Fruit fly (Drosophila melanogaster) whole organism, adult: ENCODE measurements around the gene CG15550.

Experiments
- CG11617 ChIP-seq: fragments of 200-800 bp; sonication (Bioruptor generic); optimal IDR thresholded peaks from 2 replicates; lab custom pipeline; 2017; ENCODE audit warnings: mild to moderate bottlenecking, missing biosample characterization, missing genetic modification reagents, missing genetic modification characterization
- CG12768 ChIP-seq: fragments of 200-800 bp; sonication (Bioruptor generic); optimal IDR thresholded peaks from 2 replicates; lab custom pipeline; 2017; ENCODE audit warnings: missing biosample characterization, missing genetic modification characterization, mild to moderate bottlenecking, moderate library complexity, missing genetic modification reagents
- CG14711 ChIP-seq: fragments of 200-800 bp; sonication (Bioruptor generic); optimal IDR thresholded peaks from 2 replicates; lab custom pipeline; 2018; ENCODE audit warnings: missing biosample characterization, mild to moderate bottlenecking, missing genetic modification characterization, moderate library complexity
- CG1620 ChIP-seq: fragments of 200-800 bp; sonication (Bioruptor generic); optimal IDR thresholded peaks from 2 replicates; lab custom pipeline; 2016; ENCODE audit warnings: missing biosample characterization, missing genetic modification characterization
- CG33017 ChIP-seq: fragments of 200-800 bp; sonication (Bioruptor generic); optimal IDR thresholded peaks from 2 replicates; lab custom pipeline; 2018; ENCODE audit warnings: missing biosample characterization, mild to moderate bottlenecking, missing genetic modification characterization, moderate library complexity
- CG5204 ChIP-seq: fragments of 200-800 bp; sonication (Bioruptor generic); optimal IDR thresholded peaks from 2 replicates; lab custom pipeline; 2016; ENCODE audit warnings: missing biosample characterization, missing genetic modification characterization
- CG7045 ChIP-seq: fragments of 200-800 bp; sonication (Bioruptor generic); optimal IDR thresholded peaks from 2 replicates; lab custom pipeline; 2017; ENCODE audit warnings: missing biosample characterization, mild to moderate bottlenecking, missing genetic modification characterization
- CG7101 ChIP-seq: fragments of 200-800 bp; sonication (Bioruptor generic); optimal IDR thresholded peaks from 2 replicates; lab custom pipeline; 2018; ENCODE audit warnings: missing biosample characterization, mild to moderate bottlenecking, missing genetic modification characterization, moderate library complexity
- Clk ChIP-seq: fragments of 200-800 bp; sonication (Bioruptor generic); optimal IDR thresholded peaks from 2 replicates; lab custom pipeline; 2017; ENCODE audit warnings: missing biosample characterization, missing genetic modification characterization
- Crg-1 ChIP-seq: fragments of 200-800 bp; sonication (Bioruptor generic); optimal IDR thresholded peaks from 2 replicates; lab custom pipeline; 2016; ENCODE audit warnings: missing biosample characterization, missing genetic modification characterization
- Hr96 ChIP-seq: fragments of 200-800 bp; sonication (Bioruptor generic); optimal IDR thresholded peaks from 2 replicates; lab custom pipeline; 2016; ENCODE audit warnings: missing biosample characterization, missing genetic modification characterization
- Mnt ChIP-seq: fragments of 200-800 bp; sonication (Bioruptor generic); optimal IDR thresholded peaks from 2 replicates; lab custom pipeline; 2016; ENCODE audit warnings: missing biosample characterization, mild to moderate bottlenecking, missing genetic modification characterization
- bab1 ChIP-seq: fragments of 200-800 bp; sonication (Bioruptor generic); optimal IDR thresholded peaks from 3 replicates; lab custom pipeline; 2019; ENCODE audit warnings: missing biosample characterization, mild to moderate bottlenecking, missing genetic modification characterization, moderate library complexity
- cic ChIP-seq: fragments of 200-800 bp; sonication (Bioruptor generic); optimal IDR thresholded peaks from 2 replicates; lab custom pipeline; 2017; ENCODE audit warnings: missing biosample characterization, mild to moderate bottlenecking, missing genetic modification characterization, moderate library complexity
- cnc ChIP-seq, 2 experiments: fragments of >200 bp; optimal IDR thresholded peaks; 2 replicates each; lab custom pipeline; 2017
- kay ChIP-seq: fragments of 200-800 bp; sonication (Bioruptor generic); peaks from one replicate; lab custom pipeline; 2016; ENCODE audit warnings: missing biosample characterization, missing genetic modification characterization, borderline replicate concordance
- ovo ChIP-seq: fragments of 200-800 bp; sonication (Bioruptor generic); optimal IDR thresholded peaks from 2 replicates; lab custom pipeline; 2016; ENCODE audit warnings: missing biosample characterization, missing genetic modification characterization
- pad ChIP-seq: fragments of 200-800 bp; sonication (Bioruptor generic); optimal IDR thresholded peaks from 3 replicates; lab custom pipeline; 2017; ENCODE audit warnings: missing biosample characterization, missing genetic modification characterization, mild to moderate bottlenecking, moderate library complexity, missing genetic modification reagents
- tj ChIP-seq: fragments of 200-800 bp; sonication (Bioruptor generic); optimal IDR thresholded peaks from 3 replicates; lab custom pipeline; 2017; ENCODE audit warnings: missing biosample characterization, mild to moderate bottlenecking, missing genetic modification characterization, moderate library complexity
- toe ChIP-seq: fragments of 200-800 bp; sonication (Bioruptor generic); optimal IDR thresholded peaks from 2 replicates; lab custom pipeline; 2016; ENCODE audit warnings: missing biosample characterization, missing genetic modification characterization

CG15550 gene

DNA sequence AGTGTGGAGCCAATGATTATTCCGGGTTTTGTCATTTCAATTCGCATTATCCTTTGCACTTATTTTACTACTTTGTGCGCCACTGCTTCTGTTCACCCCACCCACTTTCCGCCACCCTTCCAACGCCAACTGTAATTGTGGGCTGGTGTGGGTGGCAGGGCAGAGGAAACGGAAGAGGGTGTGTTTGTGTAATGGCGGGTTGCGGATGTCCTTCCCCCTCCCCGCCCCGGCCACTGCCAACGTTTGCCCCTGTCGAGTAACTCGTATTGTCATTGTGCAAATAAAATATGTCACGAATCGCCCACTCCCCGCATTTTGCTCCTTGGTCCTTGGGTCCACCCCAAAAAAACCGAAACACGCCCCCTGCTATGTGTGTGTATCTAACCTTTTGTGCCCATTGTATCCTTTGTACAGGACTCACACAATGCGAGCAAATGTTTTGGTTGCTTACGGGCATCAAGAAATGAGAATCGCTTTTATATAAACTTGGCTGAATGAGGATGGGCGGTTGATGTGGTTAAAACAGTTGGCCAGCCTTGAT lies 2.9 kb downstream of the CG15550 start:
- TF ChIP-seq bab1 (GFP tag; lab: Kevin White, UChicago) (no peak), CG33017 (tag; lab: Kevin White, UChicago) (no peak), Mnt (GFP tag; lab: Kevin White, UChicago) (no peak), toe (GFP tag; lab: Kevin White, UChicago) (no peak), cnc (optimal IDR thresholded peaks at IDR 0.05; lab: Kevin White, UChicago) (no peak), ovo (GFP tag; lab: Kevin White, UChicago) (no peak), Clk (GFP tag; lab: Kevin White, UChicago) (no peak), CG5204 (GFP tag; lab: Kevin White, UChicago) (no peak), Hr96 (no peak), CG7045 (GFP tag; lab: Kevin White, UChicago) (no peak), cic (GFP tag; lab: Kevin White, UChicago) (no peak), CG12768 (no peak), tj (GFP tag; lab: Kevin White, UChicago) (no peak), CG1620 (GFP tag; lab: Kevin White, UChicago) (no peak), kay (GFP tag; lab: Kevin White, UChicago) (no peak), pad (GFP tag; lab: Kevin White, UChicago) (no peak), CG14711 (tag; lab: Kevin White, UChicago) (no peak)

DNA sequence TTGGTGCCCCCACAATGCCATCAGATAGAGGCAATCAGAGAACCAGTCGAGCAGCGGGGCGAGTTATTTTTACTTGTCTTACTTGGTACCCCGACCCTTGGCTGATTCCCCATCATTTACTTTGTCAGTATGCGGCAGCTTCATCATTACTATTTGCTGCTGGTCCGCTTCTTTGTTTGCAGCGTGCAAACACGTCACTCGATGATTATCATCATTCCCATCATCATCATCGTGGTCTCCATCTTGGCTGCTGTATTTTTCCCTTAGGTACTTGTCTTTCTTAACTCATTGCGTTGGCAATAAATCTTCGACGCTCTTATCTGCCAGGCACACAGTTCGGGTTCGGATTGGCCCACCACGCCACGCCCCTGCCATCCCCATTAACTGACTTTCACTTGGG lies 4.8 kb downstream of the CG15550 start:
- TF ChIP-seq CG14711 (tag; lab: Kevin White, UChicago), result no peak
- no peak for TF ChIP-seq pad (GFP tag; lab: Kevin White, UChicago)
- no peak for TF ChIP-seq tj (GFP tag; lab: Kevin White, UChicago)
- no peak for TF ChIP-seq CG11617 (GFP tag; lab: Kevin White, UChicago)
- no peak for TF ChIP-seq CG33017 (tag; lab: Kevin White, UChicago)
- TF ChIP-seq CG12768, result no peak
- TF ChIP-seq CG7045 (GFP tag; lab: Kevin White, UChicago), result no peak
- no peak for TF ChIP-seq Clk (GFP tag; lab: Kevin White, UChicago)
- TF ChIP-seq cnc (optimal IDR thresholded peaks at IDR 0.05; lab: Kevin White, UChicago), result no peak
- no peak for TF ChIP-seq ovo (GFP tag; lab: Kevin White, UChicago)
- no peak for TF ChIP-seq CG7101 (tag; lab: Kevin White, UChicago)
- no peak for TF ChIP-seq Hr96

DNA sequence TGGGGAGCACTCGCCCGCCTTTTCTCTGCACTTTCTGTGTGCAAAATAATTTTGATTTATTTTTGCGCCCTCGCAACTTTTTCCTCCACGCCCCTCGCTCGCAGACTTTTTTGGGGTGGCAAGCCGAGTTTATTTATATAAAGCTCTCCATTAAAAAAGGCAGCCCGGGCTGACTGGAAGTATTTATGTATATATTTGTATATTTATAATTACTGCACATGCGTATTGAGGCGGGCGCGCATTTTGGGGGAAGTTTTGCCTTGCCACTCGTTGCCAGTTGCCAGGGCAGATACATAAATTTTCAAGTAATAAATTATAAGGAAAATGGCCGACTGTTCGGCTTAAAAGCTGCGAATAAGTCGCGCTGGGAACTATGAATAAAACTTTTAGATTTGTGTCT lies 8.3 kb downstream of the CG15550 start:
- TF ChIP-seq kay (GFP tag; lab: Kevin White, UChicago), result peak; percentile 11
- no peak for TF ChIP-seq cic (GFP tag; lab: Kevin White, UChicago)
- TF ChIP-seq CG14711 (tag; lab: Kevin White, UChicago), result no peak
- TF ChIP-seq ovo (GFP tag; lab: Kevin White, UChicago), result no peak
- TF ChIP-seq Crg-1, result no peak
- TF ChIP-seq toe (GFP tag; lab: Kevin White, UChicago), result no peak
- TF ChIP-seq Mnt (GFP tag; lab: Kevin White, UChicago), result no peak

DNA sequence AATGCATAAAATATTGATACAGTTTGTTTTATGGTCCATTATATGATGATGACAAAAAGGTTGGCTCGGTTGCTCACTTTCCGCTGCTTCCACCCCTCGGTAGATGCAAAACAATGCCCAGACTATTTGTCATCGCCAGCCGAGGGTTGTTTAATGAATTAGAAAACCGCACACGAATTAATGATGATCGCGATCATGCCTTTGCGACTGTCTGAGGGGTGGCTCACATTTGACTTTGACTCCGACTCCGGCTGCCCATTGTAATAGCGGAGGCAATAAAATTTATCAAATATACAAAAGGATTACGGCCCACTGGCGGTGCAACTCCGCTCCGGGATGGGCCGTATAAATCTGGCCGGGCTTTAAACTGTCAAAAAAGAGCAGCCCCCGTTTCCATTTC lies 10.9 kb downstream of the CG15550 start:
- TF ChIP-seq Hr96 (no peak), CG12768 (no peak), cic (GFP tag; lab: Kevin White, UChicago) (no peak), CG7101 (tag; lab: Kevin White, UChicago) (no peak), CG11617 (GFP tag; lab: Kevin White, UChicago) (no peak), toe (GFP tag; lab: Kevin White, UChicago) (no peak), pad (GFP tag; lab: Kevin White, UChicago) (no peak), CG14711 (tag; lab: Kevin White, UChicago) (no peak), CG1620 (GFP tag; lab: Kevin White, UChicago) (no peak), kay (GFP tag; lab: Kevin White, UChicago) (no peak)

DNA sequence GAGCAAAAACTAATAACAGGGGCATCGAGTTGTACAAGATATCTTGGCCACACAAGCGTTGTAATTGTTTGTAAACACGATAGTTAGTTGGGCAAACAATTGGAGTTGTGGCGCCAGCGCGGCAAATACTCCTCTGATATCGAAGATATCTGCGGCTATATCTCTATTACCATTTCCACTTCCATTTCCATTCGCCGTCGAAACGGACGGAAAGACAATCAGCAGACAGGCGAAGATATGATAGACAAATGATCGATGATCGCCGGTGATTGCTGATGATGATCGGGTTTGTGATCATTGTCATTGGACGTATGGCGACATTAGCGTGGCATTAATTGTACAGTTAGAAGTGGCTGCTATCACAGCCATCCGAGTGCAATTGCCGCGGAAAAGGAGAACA lies 11.5 kb downstream of the CG15550 start:
- TF ChIP-seq CG7101 (tag; lab: Kevin White, UChicago), result no peak
- no peak for TF ChIP-seq cic (GFP tag; lab: Kevin White, UChicago)
- TF ChIP-seq CG33017 (tag; lab: Kevin White, UChicago), result no peak
- no peak for TF ChIP-seq Crg-1
- TF ChIP-seq CG5204 (GFP tag; lab: Kevin White, UChicago), result no peak
- no peak for TF ChIP-seq CG1620 (GFP tag; lab: Kevin White, UChicago)
- no peak for TF ChIP-seq CG7045 (GFP tag; lab: Kevin White, UChicago)
- TF ChIP-seq pad (GFP tag; lab: Kevin White, UChicago), result no peak
- TF ChIP-seq kay (GFP tag; lab: Kevin White, UChicago), result no peak
- TF ChIP-seq Clk (GFP tag; lab: Kevin White, UChicago), result no peak
- TF ChIP-seq bab1 (GFP tag; lab: Kevin White, UChicago), result no peak
- TF ChIP-seq Hr96, result no peak
- no peak for TF ChIP-seq ovo (GFP tag; lab: Kevin White, UChicago)
- TF ChIP-seq CG14711 (tag; lab: Kevin White, UChicago), result no peak
- TF ChIP-seq Mnt (GFP tag; lab: Kevin White, UChicago), result no peak
- no peak for TF ChIP-seq tj (GFP tag; lab: Kevin White, UChicago)
- no peak for TF ChIP-seq toe (GFP tag; lab: Kevin White, UChicago)
- TF ChIP-seq CG11617 (GFP tag; lab: Kevin White, UChicago), result no peak

DNA sequence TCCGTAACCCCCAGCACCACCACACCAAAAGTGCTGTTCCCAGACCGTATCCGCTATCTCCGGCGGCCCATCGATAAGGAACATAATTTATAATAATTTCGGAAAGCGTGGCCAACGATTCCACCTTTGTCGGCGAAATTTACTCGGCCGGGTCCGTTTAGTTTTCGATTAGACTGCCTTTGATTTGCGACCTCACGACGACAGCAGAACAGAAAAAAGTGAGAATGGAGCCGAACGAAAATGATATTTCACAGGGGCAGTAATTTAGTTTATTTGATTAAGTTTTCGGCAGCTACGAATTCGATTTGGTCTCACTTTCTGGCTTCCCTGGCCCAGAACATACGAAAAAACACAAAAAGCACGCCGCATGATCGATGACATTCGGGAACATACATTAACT lies 13.3 kb downstream of the CG15550 start:
- no peak for TF ChIP-seq CG7045 (GFP tag; lab: Kevin White, UChicago)
- no peak for TF ChIP-seq kay (GFP tag; lab: Kevin White, UChicago)
- no peak for TF ChIP-seq toe (GFP tag; lab: Kevin White, UChicago)
- no peak for TF ChIP-seq pad (GFP tag; lab: Kevin White, UChicago)
- TF ChIP-seq CG33017 (tag; lab: Kevin White, UChicago), result no peak
- no peak for TF ChIP-seq CG5204 (GFP tag; lab: Kevin White, UChicago)
- TF ChIP-seq CG11617 (GFP tag; lab: Kevin White, UChicago), result no peak
- no peak for TF ChIP-seq CG14711 (tag; lab: Kevin White, UChicago)
- TF ChIP-seq CG7101 (tag; lab: Kevin White, UChicago), result no peak
- TF ChIP-seq Clk (GFP tag; lab: Kevin White, UChicago), result no peak
- no peak for TF ChIP-seq cic (GFP tag; lab: Kevin White, UChicago)
- no peak for TF ChIP-seq CG1620 (GFP tag; lab: Kevin White, UChicago)
- no peak for TF ChIP-seq cnc (optimal IDR thresholded peaks at IDR 0.05; lab: Kevin White, UChicago)
- no peak for TF ChIP-seq Mnt (GFP tag; lab: Kevin White, UChicago)
- no peak for TF ChIP-seq CG12768
- TF ChIP-seq Crg-1, result no peak
- no peak for TF ChIP-seq tj (GFP tag; lab: Kevin White, UChicago)
